Worm (Caenorhabditis elegans) whole organism, mixed stage, embryonic: ENCODE results near the gene tbb-2.
A peak's percentile ranks its signal among the peaks of the same experiment; 100 is the strongest.

Experiments
- M03D4.4 ChIP-seq: sonication (generic microtip); optimal IDR thresholded peaks from 2 replicates; lab custom pipeline; 2017; ENCODE audit warnings: mild to moderate bottlenecking, missing genetic modification characterization, missing compliant biosample characterization
- bed-3 ChIP-seq: fragments of 200-800 bp; sonication (Bioruptor generic); optimal IDR thresholded peaks from 3 replicates; lab custom pipeline; 2018; ENCODE audit warnings: mild to moderate bottlenecking, missing genetic modification characterization, moderate library complexity, missing compliant biosample characterization
- blmp-1 ChIP-seq: fragments of 150-350 bp; optimal IDR thresholded peaks from 2 replicates; lab custom pipeline; 2014; ENCODE audit warnings: missing biosample characterization, missing genetic modification characterization
- ceh-39 ChIP-seq: fragments of 150-350 bp; optimal IDR thresholded peaks from 2 replicates; lab custom pipeline; 2014; ENCODE audit warnings: missing biosample characterization, missing genetic modification characterization
- ceh-43 ChIP-seq: fragments of 200-800 bp; sonication (Bioruptor generic); optimal IDR thresholded peaks from 2 replicates; lab custom pipeline; 2018; ENCODE audit warnings: mild to moderate bottlenecking, missing genetic modification characterization, moderate library complexity, missing compliant biosample characterization
- ceh-83 ChIP-seq: fragments of 200-800 bp; sonication (Bioruptor generic); optimal IDR thresholded peaks from 2 replicates; lab custom pipeline; 2018; ENCODE audit warnings: mild to moderate bottlenecking, missing genetic modification characterization, missing compliant biosample characterization
- ces-1 ChIP-seq: fragments of 150-350 bp; optimal IDR thresholded peaks from 2 replicates; lab custom pipeline; 2014; ENCODE audit warnings: missing biosample characterization, missing genetic modification reagents, missing genetic modification characterization
- cnd-1 ChIP-seq: fragments of 200-800 bp; sonication (Bioruptor generic); optimal IDR thresholded peaks from 2 replicates; lab custom pipeline; 2018; ENCODE audit warnings: mild to moderate bottlenecking, missing genetic modification characterization, missing compliant biosample characterization
- drap-1 ChIP-seq: fragments of 200-800 bp; sonication (Bioruptor generic); optimal IDR thresholded peaks from 3 replicates; lab custom pipeline; 2018; ENCODE audit warnings: mild to moderate bottlenecking, missing genetic modification characterization, missing compliant biosample characterization
- elt-1 ChIP-seq: sonication (generic microtip); optimal IDR thresholded peaks from 2 replicates; lab custom pipeline; 2017; ENCODE audit warnings: missing genetic modification characterization, mild to moderate bottlenecking, missing compliant biosample characterization, antibody characterized with exemption, moderate library complexity, borderline replicate concordance; ENCODE audit not compliant: insufficient read depth
- elt-3 ChIP-seq: fragments of 150-350 bp; optimal IDR thresholded peaks from 2 replicates; lab custom pipeline; 2014; ENCODE audit warnings: missing biosample characterization, missing genetic modification characterization
- flh-1 ChIP-seq: fragments of 200-800 bp; sonication (Bioruptor generic); optimal IDR thresholded peaks from 2 replicates; lab custom pipeline; 2018; ENCODE audit warnings: mild to moderate bottlenecking, missing genetic modification characterization, moderate library complexity, missing compliant biosample characterization
- ham-2 ChIP-seq: fragments of 200-800 bp; sonication (Bioruptor generic); optimal IDR thresholded peaks from 2 replicates; lab custom pipeline; 2018; ENCODE audit warnings: mild to moderate bottlenecking, missing genetic modification characterization, missing compliant biosample characterization
- hlh-1 ChIP-seq: fragments of 150-350 bp; optimal IDR thresholded peaks from 2 replicates; lab custom pipeline; 2014; ENCODE audit warnings: missing biosample characterization, missing genetic modification reagents, missing genetic modification characterization
- lin-13 ChIP-seq: fragments of 150-350 bp; optimal IDR thresholded peaks from 2 replicates; lab custom pipeline; 2014; ENCODE audit warnings: missing biosample characterization, missing genetic modification characterization
- lin-32 ChIP-seq: fragments of 200-800 bp; sonication (Bioruptor generic); optimal IDR thresholded peaks from 2 replicates; lab custom pipeline; 2018; ENCODE audit warnings: mild to moderate bottlenecking, missing genetic modification characterization, missing compliant biosample characterization
- lsy-2 ChIP-seq: fragments of 150-350 bp; optimal IDR thresholded peaks from 2 replicates; lab custom pipeline; 2014; ENCODE audit warnings: missing biosample characterization, missing genetic modification characterization
- mab-5 ChIP-seq: fragments of 150-350 bp; optimal IDR thresholded peaks from 2 replicates; lab custom pipeline; 2014; ENCODE audit warnings: missing biosample characterization, missing genetic modification characterization
- mls-2 ChIP-seq: sonication (generic microtip); optimal IDR thresholded peaks from 2 replicates; lab custom pipeline; 2016; ENCODE audit warnings: mild to moderate bottlenecking, missing genetic modification characterization, moderate library complexity, missing compliant biosample characterization
- nhr-12 ChIP-seq: fragments of 150-350 bp; optimal IDR thresholded peaks from 2 replicates; lab custom pipeline; 2014; ENCODE audit warnings: missing biosample characterization, missing genetic modification characterization
- nhr-2 ChIP-seq: fragments of 150-350 bp; optimal IDR thresholded peaks from 2 replicates; lab custom pipeline; 2014; ENCODE audit warnings: missing biosample characterization, missing genetic modification characterization
- nhr-28 ChIP-seq: fragments of 150-350 bp; optimal IDR thresholded peaks from 2 replicates; lab custom pipeline; 2014; ENCODE audit warnings: missing biosample characterization, missing genetic modification characterization
- nhr-76 ChIP-seq: sonication (generic microtip); optimal IDR thresholded peaks from 2 replicates; lab custom pipeline; 2017; ENCODE audit warnings: missing biosample characterization, missing genetic modification characterization
- pha-4 ChIP-seq: fragments of 150-350 bp; optimal IDR thresholded peaks from 2 replicates; lab custom pipeline; 2018; ENCODE audit warnings: missing biosample characterization, missing genetic modification reagents, missing genetic modification characterization
- snpc-4 ChIP-seq: fragments of 150-350 bp; optimal IDR thresholded peaks from 2 replicates; lab custom pipeline; 2014; ENCODE audit warnings: missing biosample characterization, missing genetic modification characterization
- sptf-1 ChIP-seq: sonication (generic microtip); optimal IDR thresholded peaks from 2 replicates; lab custom pipeline; 2017; ENCODE audit warnings: mild to moderate bottlenecking, missing genetic modification characterization, moderate library complexity, missing compliant biosample characterization
- tbx-8 ChIP-seq: fragments of 200-800 bp; sonication (Bioruptor generic); optimal IDR thresholded peaks from 2 replicates; lab custom pipeline; 2018; ENCODE audit warnings: mild to moderate bottlenecking, missing genetic modification characterization, moderate library complexity, missing compliant biosample characterization
- unc-120 ChIP-seq: sonication (generic microtip); optimal IDR thresholded peaks from 2 replicates; lab custom pipeline; 2017; ENCODE audit warnings: missing genetic modification characterization, missing compliant biosample characterization; ENCODE audit not compliant: poor library complexity, severe bottlenecking
- unc-39 ChIP-seq: fragments of 150-350 bp; optimal IDR thresholded peaks from 2 replicates; lab custom pipeline; 2014; ENCODE audit warnings: missing biosample characterization, missing genetic modification characterization
- unc-62 ChIP-seq: fragments of 150-350 bp; optimal IDR thresholded peaks from 2 replicates; lab custom pipeline; 2014; ENCODE audit warnings: missing biosample characterization, missing genetic modification reagents, missing genetic modification characterization
- zip-8 ChIP-seq: fragments of 150-350 bp; optimal IDR thresholded peaks from 2 replicates; lab custom pipeline; 2014; ENCODE audit warnings: missing biosample characterization, missing genetic modification characterization
- ztf-11 ChIP-seq: fragments of 150-350 bp; optimal IDR thresholded peaks from 2 replicates; lab custom pipeline; 2014; ENCODE audit warnings: missing biosample characterization, missing genetic modification characterization

The tbb-2 gene

DNA sequence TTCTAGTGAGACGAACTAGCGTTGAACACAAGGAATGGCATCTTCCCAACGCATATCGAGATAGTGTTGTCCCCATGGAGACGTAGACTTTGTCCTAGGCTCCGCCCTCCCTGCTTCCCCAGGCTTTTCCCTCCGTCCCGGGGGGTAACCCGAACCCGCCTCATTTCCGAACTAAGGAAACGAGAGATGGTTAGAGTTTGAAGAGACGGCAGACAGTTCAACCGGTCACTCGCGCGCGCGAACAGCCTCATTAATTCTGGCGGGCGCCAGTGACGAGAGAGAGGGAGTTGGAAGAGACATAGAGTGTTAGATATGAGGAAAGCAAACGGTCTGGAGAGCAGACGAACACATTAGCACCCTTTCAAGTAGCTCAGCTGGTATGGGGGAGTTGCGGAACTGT, 19.9 kb upstream of the tbb-2 start:
- peak; percentile 9 for TF ChIP-seq lin-32 (GFP tag; lab: Kevin White, UChicago)
- TF ChIP-seq unc-39 (tag; lab: Kevin White, UChicago), result no peak
- no peak for TF ChIP-seq zip-8 (tag; lab: Kevin White, UChicago)
- TF ChIP-seq unc-62 (GFP tag; lab: Kevin White, UChicago), result peak; percentile 1
- TF ChIP-seq tbx-8, result no peak
- TF ChIP-seq hlh-1 (tag; lab: Kevin White, UChicago), result no peak
- TF ChIP-seq nhr-12 (tag; lab: Kevin White, UChicago), result no peak
- peak; percentile 35 for TF ChIP-seq mls-2 (tag; lab: Kevin White, UChicago)
- TF ChIP-seq ham-2 (GFP tag; lab: Kevin White, UChicago), result peak; percentile 70
- no peak for TF ChIP-seq bed-3 (GFP tag; lab: Kevin White, UChicago)
- no peak for TF ChIP-seq lsy-2
- no peak for TF ChIP-seq elt-3 (tag; lab: Kevin White, UChicago)
- no peak for TF ChIP-seq lin-13 (tag; lab: Kevin White, UChicago)
- TF ChIP-seq pha-4 (tag; lab: Kevin White, UChicago), result peak; percentile 5
- no peak for TF ChIP-seq unc-120 (tag; lab: Kevin White, UChicago)
- no peak for TF ChIP-seq nhr-2 (tag; lab: Kevin White, UChicago)
- TF ChIP-seq ces-1 (GFP tag; lab: Kevin White, UChicago), result peak; percentile 29
- TF ChIP-seq sptf-1 (tag; lab: Kevin White, UChicago), result no peak

DNA sequence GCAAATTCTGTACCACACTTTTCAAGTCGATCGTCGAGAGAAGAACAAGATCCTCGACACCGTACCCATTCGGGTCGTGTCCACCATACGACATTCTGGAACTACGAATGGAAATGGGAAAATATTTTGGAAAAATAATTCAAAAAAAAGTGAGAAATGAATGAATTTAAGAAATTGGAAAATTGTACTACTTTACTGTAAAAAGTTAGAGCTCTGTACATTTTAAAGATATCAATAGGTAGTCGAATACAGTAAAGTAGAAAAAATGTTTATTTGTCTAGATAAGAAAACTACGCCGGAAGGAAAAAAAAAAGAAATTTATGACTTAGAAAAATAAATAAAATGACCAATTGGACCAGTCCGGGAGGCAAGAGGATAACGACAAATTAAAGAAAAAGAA, 19.3 kb upstream of the tbb-2 start, which contains the start of gene hum-5:
Gene hum-5, minus strand, starts transcription at position 101 of the 400 bp plus-strand sequence.
- TF ChIP-seq sptf-1 (tag; lab: Kevin White, UChicago) (no peak), ceh-43 (GFP tag; lab: Kevin White, UChicago) (no peak), ceh-39 (no peak), unc-120 (tag; lab: Kevin White, UChicago) (no peak), lin-32 (GFP tag; lab: Kevin White, UChicago) (no peak), snpc-4 (tag; lab: Kevin White, UChicago) (no peak), ham-2 (GFP tag; lab: Kevin White, UChicago) (no peak), drap-1 (GFP tag; lab: Kevin White, UChicago) (no peak), zip-8 (tag; lab: Kevin White, UChicago) (no peak), lsy-2 (no peak), mab-5 (no peak), flh-1 (GFP tag; lab: Kevin White, UChicago) (no peak), nhr-76 (tag; lab: Kevin White, UChicago) (no peak), nhr-28 (tag; lab: Kevin White, UChicago) (no peak), nhr-2 (tag; lab: Kevin White, UChicago) (no peak), ceh-83 (GFP tag; lab: Kevin White, UChicago) (no peak), blmp-1 (tag; lab: Kevin White, UChicago) (no peak), M03D4.4 (no peak), mls-2 (tag; lab: Kevin White, UChicago) (no peak), nhr-12 (tag; lab: Kevin White, UChicago) (no peak)

DNA sequence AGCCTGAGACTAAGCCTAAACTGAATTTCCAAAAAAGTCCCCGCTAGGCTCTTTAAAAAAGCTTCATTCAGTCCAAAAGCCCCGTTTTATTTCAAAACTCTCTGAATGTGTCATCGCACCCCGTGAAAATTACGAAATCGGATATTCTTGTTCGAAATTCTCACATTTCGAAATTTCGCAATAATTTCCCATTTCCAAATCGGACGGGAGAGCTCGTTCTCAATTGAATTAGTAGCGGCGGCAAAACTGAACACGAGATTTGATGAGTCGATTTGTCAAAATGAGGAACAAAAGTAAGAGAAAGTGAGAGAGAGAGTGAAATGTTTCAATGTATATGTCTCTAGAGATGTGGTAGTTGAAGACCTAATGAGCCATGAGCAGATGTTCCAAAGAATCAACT, 17.6 kb upstream of the tbb-2 start:
- no peak for TF ChIP-seq blmp-1 (tag; lab: Kevin White, UChicago)
- TF ChIP-seq ces-1 (GFP tag; lab: Kevin White, UChicago), result peak; percentile 94
- no peak for TF ChIP-seq lsy-2
- no peak for TF ChIP-seq mls-2 (tag; lab: Kevin White, UChicago)
- TF ChIP-seq zip-8 (tag; lab: Kevin White, UChicago), result no peak
- no peak for TF ChIP-seq ceh-39
- TF ChIP-seq mab-5, result no peak
- no peak for TF ChIP-seq unc-62 (GFP tag; lab: Kevin White, UChicago)

DNA sequence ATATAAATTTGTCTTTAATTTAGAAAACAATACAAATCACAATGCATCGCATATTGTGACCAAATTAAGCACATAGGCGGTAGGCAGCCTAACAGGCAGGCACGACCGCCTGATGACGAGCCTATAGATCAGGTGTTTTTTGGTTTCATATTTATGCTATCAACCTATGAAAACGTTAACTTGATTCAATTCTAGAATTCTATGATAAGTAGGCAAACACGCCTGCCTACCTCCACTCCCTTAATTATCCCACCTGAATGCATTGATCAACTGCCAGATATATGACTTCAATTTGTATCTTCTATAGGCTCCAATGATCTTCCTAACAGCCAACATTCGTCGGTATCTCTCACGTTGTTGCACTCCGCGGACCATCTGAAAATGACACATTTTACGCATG, 13.4 kb upstream of the tbb-2 start:
- TF ChIP-seq ceh-39 (no peak), sptf-1 (tag; lab: Kevin White, UChicago) (no peak), cnd-1 (tag; lab: Kevin White, UChicago) (no peak), lin-13 (tag; lab: Kevin White, UChicago) (no peak), elt-3 (tag; lab: Kevin White, UChicago) (no peak), ham-2 (GFP tag; lab: Kevin White, UChicago) (no peak), ztf-11 (no peak), nhr-12 (tag; lab: Kevin White, UChicago) (no peak), nhr-28 (tag; lab: Kevin White, UChicago) (no peak)

DNA sequence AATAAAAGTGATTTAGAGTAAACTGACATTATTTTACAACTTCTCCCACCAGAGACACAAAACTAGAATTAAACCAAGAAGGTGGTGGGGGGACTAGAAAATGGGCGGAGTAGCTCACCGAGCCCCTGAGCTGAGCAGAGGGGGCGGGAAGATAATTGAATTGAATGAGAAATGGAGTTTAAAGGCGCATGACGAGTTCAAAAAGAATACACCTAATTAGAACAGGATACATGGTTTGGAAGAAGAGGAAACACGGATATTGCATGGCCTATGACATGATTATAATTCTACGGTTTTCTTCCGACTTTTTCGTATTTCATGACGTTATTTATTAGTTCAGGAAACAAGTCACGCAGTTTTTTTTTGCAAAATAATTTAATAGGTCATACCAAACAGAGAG, 10.6 kb upstream of the tbb-2 start, which contains the start of gene T02C12.5:
Gene T02C12.5, minus strand, starts transcription at position 101 of the 400 bp plus-strand sequence.
- TF ChIP-seq mls-2 (tag; lab: Kevin White, UChicago) (no peak), bed-3 (GFP tag; lab: Kevin White, UChicago) (no peak), elt-1 (tag; lab: Kevin White, UChicago) (no peak), ces-1 (GFP tag; lab: Kevin White, UChicago) (peak; percentile 86)
